Fruit fly (Drosophila melanogaster) whole organism, embryonic: ENCODE measurements around the gene Cdk5alpha.
A peak's percentile ranks its signal among the peaks of the same experiment; 100 is the strongest.

ENCODE experiments used
- Abd-B ChIP-seq: fragments of 200-800 bp; sonication (Bioruptor generic); optimal IDR thresholded peaks from 2 replicates; lab custom pipeline; 2018; ENCODE audit warnings: missing biosample characterization, mild to moderate bottlenecking, missing genetic modification characterization, moderate library complexity
- C15 ChIP-seq: fragments of 200-800 bp; sonication (Bioruptor generic); IDR thresholded peaks from 3 replicates; pipeline ENCODE4 v1.3.6; 2022; ENCODE audit warnings: missing biosample characterization, missing genetic modification characterization
- CG1024 ChIP-seq: fragments of 200-800 bp; sonication (Bioruptor generic); IDR thresholded peaks from 2 replicates; pipeline ENCODE4 v1.3.6; 2022; ENCODE audit warnings: missing biosample characterization, missing genetic modification characterization
- CG10979 ChIP-seq: fragments of 200-800 bp; sonication (Bioruptor generic); optimal IDR thresholded peaks from 2 replicates; lab custom pipeline; 2018; ENCODE audit warnings: missing biosample characterization, mild to moderate bottlenecking, missing genetic modification characterization, moderate library complexity
- CG13424 ChIP-seq: fragments of 200-800 bp; sonication (Bioruptor generic); optimal IDR thresholded peaks from 2 replicates; lab custom pipeline; 2019; ENCODE audit warnings: missing biosample characterization, mild to moderate bottlenecking, missing genetic modification characterization, moderate library complexity
- CG14441 ChIP-seq: fragments of 200-800 bp; sonication (Bioruptor generic); IDR thresholded peaks from 2 replicates; pipeline ENCODE4 v1.3.6; 2022; ENCODE audit warnings: missing biosample characterization, missing genetic modification characterization
- CG16779 ChIP-seq: fragments of 200-800 bp; sonication (Bioruptor generic); IDR thresholded peaks from 2 replicates; pipeline ENCODE4 v1.3.6; 2022; ENCODE audit warnings: missing biosample characterization, missing genetic modification characterization
- CG17359 ChIP-seq: fragments of 200-800 bp; sonication (Bioruptor generic); optimal IDR thresholded peaks from 3 replicates; lab custom pipeline; 2018; ENCODE audit warnings: missing biosample characterization, mild to moderate bottlenecking, missing genetic modification characterization, moderate library complexity
- CG17802 ChIP-seq: fragments of 200-800 bp; sonication (Bioruptor generic); optimal IDR thresholded peaks from 2 replicates; lab custom pipeline; 2018; ENCODE audit warnings: missing biosample characterization, mild to moderate bottlenecking, missing genetic modification characterization, moderate library complexity
- CG18011 ChIP-seq: fragments of 200-800 bp; sonication (Bioruptor generic); optimal IDR thresholded peaks from 2 replicates; lab custom pipeline; 2017; ENCODE audit warnings: missing biosample characterization, missing genetic modification characterization, mild to moderate bottlenecking, moderate library complexity, missing genotype
- CG31224 ChIP-seq: fragments of 200-800 bp; sonication (Bioruptor generic); IDR thresholded peaks from 2 replicates; pipeline ENCODE4 v1.3.6; 2022; ENCODE audit warnings: missing biosample characterization, missing genetic modification characterization
- CG3163 ChIP-seq: fragments of 200-800 bp; sonication (Bioruptor generic); optimal IDR thresholded peaks from 3 replicates; lab custom pipeline; 2016; ENCODE audit warnings: missing biosample characterization, missing genetic modification characterization
- CG33557 ChIP-seq: fragments of 200-800 bp; sonication (Bioruptor generic); optimal IDR thresholded peaks from 2 replicates; lab custom pipeline; 2019; ENCODE audit warnings: missing biosample characterization, mild to moderate bottlenecking, missing genetic modification characterization, moderate library complexity
- CG3407 ChIP-seq: fragments of 200-800 bp; sonication (Bioruptor generic); optimal IDR thresholded peaks from 2 replicates; lab custom pipeline; 2018; ENCODE audit warnings: missing biosample characterization, mild to moderate bottlenecking, missing genetic modification characterization
- CG3726 ChIP-seq: fragments of 200-800 bp; sonication (Bioruptor generic); IDR thresholded peaks from 3 replicates; pipeline ENCODE4, ENCODE4 v1.3.6; 2022; ENCODE audit warnings: missing biosample characterization, missing genetic modification characterization
- CG4730 ChIP-seq: fragments of 200-800 bp; sonication (Bioruptor generic); IDR thresholded peaks from 2 replicates; pipeline ENCODE4 v1.3.6; 2022; ENCODE audit warnings: missing biosample characterization, missing genetic modification characterization
- CG7745 ChIP-seq: fragments of 200-800 bp; sonication (Bioruptor generic); optimal IDR thresholded peaks from 2 replicates; lab custom pipeline; 2018; ENCODE audit warnings: missing biosample characterization, mild to moderate bottlenecking, missing genetic modification characterization, moderate library complexity
- CG8281 ChIP-seq: fragments of 200-800 bp; sonication (Bioruptor generic); optimal IDR thresholded peaks from 2 replicates; lab custom pipeline; 2018; ENCODE audit warnings: missing biosample characterization, mild to moderate bottlenecking, missing genetic modification characterization, moderate library complexity
- CG9437 ChIP-seq: fragments of 200-800 bp; sonication (Bioruptor generic); optimal IDR thresholded peaks from 2 replicates; lab custom pipeline; 2018; ENCODE audit warnings: missing biosample characterization, mild to moderate bottlenecking, missing genetic modification characterization
- CTCF ChIP-seq: fragments of 200-800 bp; sonication (Bioruptor generic); optimal IDR thresholded peaks from 2 replicates; lab custom pipeline; 2017; ENCODE audit warnings: missing biosample characterization, mild to moderate bottlenecking, missing genetic modification characterization, moderate library complexity
- D ChIP-seq, 2 experiments: fragments of 200-800 bp in 1 of 2; fragments of >200 bp in 1 of 2; sonication (Bioruptor generic) in 1 of 2; optimal IDR thresholded peaks; 2 replicates in 1 of 2; 3 replicates in 1 of 2; lab custom pipeline; 2017; ENCODE audit warnings: mild to moderate bottlenecking in 1 of 2, missing biosample characterization in 1 of 2, missing genetic modification characterization in 1 of 2, missing genetic modification reagents in 1 of 2
- D19B ChIP-seq: fragments of 200-800 bp; sonication (Bioruptor generic); optimal IDR thresholded peaks from 2 replicates; lab custom pipeline; 2017; ENCODE audit warnings: missing biosample characterization, mild to moderate bottlenecking, missing genetic modification characterization
- Deaf1 ChIP-seq: fragments of 200-800 bp; optimal IDR thresholded peaks from 3 replicates; lab custom pipeline; 2019; ENCODE audit warnings: missing biosample characterization, mild to moderate bottlenecking, missing genetic modification characterization, moderate library complexity
- Drgx ChIP-seq: fragments of 200-800 bp; sonication (Bioruptor generic); IDR thresholded peaks from 2 replicates; pipeline ENCODE4 v1.3.6; 2022; ENCODE audit warnings: missing biosample characterization, missing genetic modification characterization
- HLH4C ChIP-seq: fragments of 200-800 bp; sonication (Bioruptor generic); IDR thresholded peaks from 3 replicates; pipeline ENCODE4 v1.3.6; 2022; ENCODE audit warnings: missing biosample characterization, missing genetic modification characterization; ENCODE audit not compliant: partially characterized antibody
- HmgZ ChIP-seq: fragments of 200-800 bp; sonication (Bioruptor generic); optimal IDR thresholded peaks from 2 replicates; lab custom pipeline; 2018; ENCODE audit warnings: missing biosample characterization, mild to moderate bottlenecking, missing genetic modification characterization
- Hsf ChIP-seq: fragments of 200-800 bp; sonication (Bioruptor generic); optimal IDR thresholded peaks from 3 replicates; lab custom pipeline; 2016; ENCODE audit warnings: missing biosample characterization, missing genetic modification characterization
- Nf-YC ChIP-seq: fragments of 200-800 bp; optimal IDR thresholded peaks from 3 replicates; lab custom pipeline; 2019; ENCODE audit warnings: missing biosample characterization, mild to moderate bottlenecking, missing genetic modification characterization, moderate library complexity
- Rx ChIP-seq: fragments of 200-800 bp; sonication (Bioruptor generic); IDR thresholded peaks from 2 replicates; pipeline ENCODE4 v1.3.6; 2022; ENCODE audit warnings: missing biosample characterization, missing genetic modification characterization
- Sry-δ ChIP-seq: fragments of 200-800 bp; sonication (Bioruptor generic); optimal IDR thresholded peaks from 2 replicates; lab custom pipeline; 2016; ENCODE audit warnings: missing biosample characterization, missing genetic modification characterization
- abd-A ChIP-seq: fragments of 200-800 bp; sonication (Bioruptor generic); optimal IDR thresholded peaks from 3 replicates; lab custom pipeline; 2019; ENCODE audit warnings: missing biosample characterization, mild to moderate bottlenecking, missing genetic modification characterization, moderate library complexity
- ato ChIP-seq: fragments of 200-800 bp; sonication (Bioruptor generic); IDR thresholded peaks from 2 replicates; pipeline ENCODE4 v1.3.6; 2022; ENCODE audit warnings: missing biosample characterization, missing genetic modification characterization; ENCODE audit not compliant: partially characterized antibody
- chn ChIP-seq: fragments of 200-800 bp; sonication (Bioruptor generic); optimal IDR thresholded peaks from 2 replicates; lab custom pipeline; 2016; ENCODE audit warnings: missing biosample characterization, missing genetic modification characterization
- ci ChIP-seq: fragments of 200-800 bp; sonication (Bioruptor generic); IDR thresholded peaks from 3 replicates; pipeline ENCODE4 v1.3.6; 2022; ENCODE audit warnings: missing biosample characterization, missing genetic modification characterization
- cwo ChIP-seq: fragments of 200-800 bp; sonication (Bioruptor generic); optimal IDR thresholded peaks from 3 replicates; lab custom pipeline; 2017; ENCODE audit warnings: missing biosample characterization, missing genetic modification characterization, mild to moderate bottlenecking, moderate library complexity, missing genetic modification reagents
- dimm ChIP-seq: fragments of 200-800 bp; sonication (Bioruptor generic); IDR thresholded peaks from 2 replicates; pipeline ENCODE4 v1.3.6; 2022; ENCODE audit warnings: missing biosample characterization, missing genetic modification characterization
- dmrt11E ChIP-seq: fragments of 200-800 bp; sonication (Bioruptor generic); optimal IDR thresholded peaks from 3 replicates; lab custom pipeline; 2018; ENCODE audit warnings: missing biosample characterization, mild to moderate bottlenecking, missing genetic modification characterization, moderate library complexity
- fd3F ChIP-seq: fragments of 200-800 bp; sonication (Bioruptor generic); optimal IDR thresholded peaks from 2 replicates; lab custom pipeline; 2018; ENCODE audit warnings: missing biosample characterization, mild to moderate bottlenecking, missing genetic modification characterization, moderate library complexity
- fd64A ChIP-seq: fragments of 200-800 bp; sonication (Bioruptor generic); optimal IDR thresholded peaks from 3 replicates; lab custom pipeline; 2018; ENCODE audit warnings: missing biosample characterization, mild to moderate bottlenecking, missing genetic modification characterization
- klu ChIP-seq: fragments of 200-800 bp; sonication (Bioruptor generic); IDR thresholded peaks from 2 replicates; pipeline ENCODE4 v1.3.6; 2022; ENCODE audit warnings: missing biosample characterization, missing genetic modification characterization
- lab ChIP-seq: fragments of 200-800 bp; sonication (Bioruptor generic); optimal IDR thresholded peaks from 3 replicates; lab custom pipeline; 2017; ENCODE audit warnings: missing biosample characterization, missing genetic modification characterization, mild to moderate bottlenecking, moderate library complexity, missing genetic modification reagents
- onecut ChIP-seq: fragments of 200-800 bp; sonication (Bioruptor generic); IDR thresholded peaks from 2 replicates; pipeline ENCODE4 v1.3.6; 2022; ENCODE audit warnings: missing biosample characterization, missing genetic modification characterization
- pita ChIP-seq: fragments of 200-800 bp; sonication (Bioruptor generic); optimal IDR thresholded peaks from 2 replicates; lab custom pipeline; 2017; ENCODE audit warnings: missing biosample characterization, mild to moderate bottlenecking, missing genetic modification characterization
- sc ChIP-seq, 3 experiments: fragments of >200 bp in 2 of 3; fragments of 200-800 bp in 1 of 3; sonication (Bioruptor generic) in 1 of 3; optimal IDR thresholded peaks; 2 replicates in 2 of 3; 3 replicates in 1 of 3; lab custom pipeline; 2017; ENCODE audit warnings: mild to moderate bottlenecking in 1 of 3, missing biosample characterization in 1 of 3, missing genetic modification characterization in 1 of 3, missing genetic modification reagents in 1 of 3
- sens-2 ChIP-seq: fragments of 200-800 bp; sonication (Bioruptor generic); IDR thresholded peaks from 2 replicates; pipeline ENCODE4 v1.3.6; 2022; ENCODE audit warnings: missing biosample characterization, missing genetic modification characterization
- slou ChIP-seq: fragments of 200-800 bp; sonication (Bioruptor generic); optimal IDR thresholded peaks from 3 replicates; lab custom pipeline; 2016; ENCODE audit warnings: missing biosample characterization, missing genetic modification characterization
- sob ChIP-seq: fragments of 200-800 bp; sonication (Bioruptor generic); IDR thresholded peaks from 2 replicates; pipeline ENCODE4 v1.3.6; 2022; ENCODE audit warnings: missing biosample characterization, missing genetic modification characterization
- sug ChIP-seq: fragments of 200-800 bp; optimal IDR thresholded peaks from 2 replicates; lab custom pipeline; 2019; ENCODE audit warnings: missing biosample characterization, mild to moderate bottlenecking, missing genetic modification characterization, moderate library complexity
- vfl ChIP-seq: fragments of 200-800 bp; sonication (Bioruptor generic); optimal IDR thresholded peaks from 2 replicates; lab custom pipeline; 2016; ENCODE audit warnings: missing biosample characterization, missing genetic modification characterization
- zf30C ChIP-seq: fragments of 200-800 bp; sonication (Bioruptor generic); optimal IDR thresholded peaks from 3 replicates; lab custom pipeline; 2018; ENCODE audit warnings: missing biosample characterization, mild to moderate bottlenecking, missing genetic modification characterization

Cdk5alpha gene

dm6 chr2L:10299810-10300147 lies 11.0 kb downstream of the Cdk5alpha start, which contains the start of gene CYLD (continued):
- TF ChIP-seq onecut (GFP tag; lab: Robert Waterston, UW) (peak; percentile 59), Sry-δ (GFP tag; lab: Kevin White, UChicago) (peak; percentile 39), Nf-YC (tag; lab: Kevin White, UChicago) (peak; percentile 63), CG3407 (peak; percentile 20), CG13424 (peak; percentile 79), Drgx (GFP tag; lab: Robert Waterston, UW) (peak; percentile 68), D19B (GFP tag; lab: Kevin White, UChicago) (no peak), CG17359 (peak; percentile 77), CG7745 (tag; lab: Kevin White, UChicago) (no peak), Rx (GFP tag; lab: Robert Waterston, UW) (no peak), sug (peak; percentile 49), D (optimal IDR thresholded peaks at IDR 0.05; lab: Kevin White, UChicago) (no peak), D (GFP tag; optimal IDR thresholded peaks at IDR 0.05; lab: Kevin White, UChicago) (peak; percentile 29), klu (GFP tag; lab: Robert Waterston, UW) (no peak), Abd-B (no peak), CG16779 (GFP tag; lab: Robert Waterston, UW) (no peak), CG18011 (GFP tag; lab: Kevin White, UChicago) (no peak), CG33557 (peak; percentile 6), ci (GFP tag; lab: Robert Waterston, UW) (peak; percentile 83; the same call in 1 of the 3 replicates), CG9437 (GFP tag; lab: Kevin White, UChicago) (peak; percentile 50), ato (GFP tag; lab: Robert Waterston, UW) (no peak), C15 (GFP tag; lab: Robert Waterston, UW) (no peak), sc (optimal IDR thresholded peaks at IDR 0.05; lab: Kevin White, UChicago) (no peak), sc (GFP tag; optimal IDR thresholded peaks at IDR 0.05; lab: Kevin White, UChicago) (peak; percentile 13), CTCF (GFP tag; lab: Kevin White, UChicago) (no peak), CG4730 (GFP tag; lab: Robert Waterston, UW) (no peak), slou (GFP tag; lab: Kevin White, UChicago) (peak; percentile 73), CG1024 (GFP tag; lab: Robert Waterston, UW) (peak; percentile 44; the same call in 1 of the 2 replicates), HmgZ (tag; lab: Kevin White, UChicago) (peak; percentile 42), zf30C (GFP tag; lab: Kevin White, UChicago) (peak; percentile 86), CG3163 (no peak), pita (GFP tag; lab: Kevin White, UChicago) (no peak), CG10979 (peak; percentile 72), abd-A (tag; lab: Kevin White, UChicago) (no peak), vfl (GFP tag; lab: Kevin White, UChicago) (no peak), dmrt11E (tag; lab: Kevin White, UChicago) (peak; percentile 76), HLH4C (no peak; the same call in 1 of the 3 replicates), Hsf (GFP tag; lab: Kevin White, UChicago) (peak; percentile 58), lab (GFP tag; lab: Kevin White, UChicago) (no peak), sens-2 (no peak), fd3F (GFP tag; lab: Kevin White, UChicago) (peak; percentile 51), sob (GFP tag; lab: Robert Waterston, UW) (peak; percentile 66; the same call in 1 of the 2 replicates), Deaf1 (tag; lab: Kevin White, UChicago) (no peak), CG3726 (GFP tag; lab: Robert Waterston, UW) (no peak), CG8281 (tag; lab: Kevin White, UChicago) (peak; percentile 14), CG17802 (tag; lab: Kevin White, UChicago) (no peak), fd64A (no peak), dimm (no peak), cwo (GFP tag; lab: Kevin White, UChicago) (peak; percentile 70), CG31224 (GFP tag; lab: Robert Waterston, UW) (no peak), chn (GFP tag; lab: Kevin White, UChicago) (no peak), CG14441 (GFP tag; lab: Robert Waterston, UW) (0 out of 2 replicates have a peak, but pooled peaks have one; percentile 39)
